Worm (Caenorhabditis elegans) whole organism, late embryonic: ENCODE results near the gene F55C9.6.
"Not testable (repeated sequence)": the region's sequence is repeated elsewhere in the genome, so short reads cannot be mapped to it uniquely, and the experiment has no call there.

Source experiments
- C38D4.7 ChIP-seq: fragments of 200-800 bp; sonication (Bioruptor generic); optimal IDR thresholded peaks from 2 replicates; lab custom pipeline; 2018; ENCODE audit warnings: mild to moderate bottlenecking, missing genetic modification characterization, moderate library complexity, missing compliant biosample characterization
- Y22D7AL.16 ChIP-seq: sonication (generic microtip); optimal IDR thresholded peaks from 2 replicates; lab custom pipeline; 2016; ENCODE audit warnings: missing genetic modification characterization, missing compliant biosample characterization
- ama-1 ChIP-seq: fragments of 150-350 bp; optimal IDR thresholded peaks from 2 replicates; lab custom pipeline; 2014
- ceh-18 ChIP-seq: sonication (generic microtip); optimal IDR thresholded peaks from 2 replicates; lab custom pipeline; 2016; ENCODE audit warnings: missing genetic modification characterization, missing compliant biosample characterization
- ceh-22 ChIP-seq: sonication (generic microtip); optimal IDR thresholded peaks from 2 replicates; lab custom pipeline; 2017; ENCODE audit warnings: missing biosample characterization, missing genetic modification characterization
- ceh-24 ChIP-seq: sonication (generic microtip); optimal IDR thresholded peaks from 2 replicates; lab custom pipeline; 2016; ENCODE audit warnings: mild to moderate bottlenecking, missing genetic modification characterization, missing compliant biosample characterization
- ceh-34 ChIP-seq: sonication (generic microtip); optimal IDR thresholded peaks from 2 replicates; lab custom pipeline; 2016; ENCODE audit warnings: mild to moderate bottlenecking, missing genetic modification characterization, missing compliant biosample characterization
- ceh-48 ChIP-seq: sonication (generic microtip); optimal IDR thresholded peaks from 2 replicates; lab custom pipeline; 2016; ENCODE audit warnings: missing genetic modification characterization, inconsistent platforms, missing compliant biosample characterization
- ceh-6 ChIP-seq: fragments of 200-800 bp; sonication (Bioruptor generic); optimal IDR thresholded peaks from 2 replicates; lab custom pipeline; 2018; ENCODE audit warnings: mild to moderate bottlenecking, missing genetic modification characterization, missing compliant biosample characterization
- ceh-9 ChIP-seq: sonication (generic microtip); optimal IDR thresholded peaks from 2 replicates; lab custom pipeline; 2016; ENCODE audit warnings: mild to moderate bottlenecking, missing genetic modification characterization, inconsistent platforms, missing compliant biosample characterization
- dve-1 ChIP-seq: sonication (generic microtip); optimal IDR thresholded peaks from 2 replicates; lab custom pipeline; 2017; ENCODE audit warnings: antibody characterized with exemption, mild to moderate bottlenecking, missing genetic modification characterization, missing compliant biosample characterization
- elt-4 ChIP-seq: sonication (generic microtip); optimal IDR thresholded peaks from 2 replicates; lab custom pipeline; 2016; ENCODE audit warnings: missing genetic modification characterization, missing compliant biosample characterization
- fkh-6 ChIP-seq: sonication (generic microtip); optimal IDR thresholded peaks from 2 replicates; lab custom pipeline; 2016; ENCODE audit warnings: missing genetic modification characterization, missing compliant biosample characterization
- hlh-13 ChIP-seq: fragments of 200-800 bp; sonication (Bioruptor generic); optimal IDR thresholded peaks from 2 replicates; lab custom pipeline; 2018; ENCODE audit warnings: mild to moderate bottlenecking, missing genetic modification characterization, missing compliant biosample characterization
- hlh-30 ChIP-seq: sonication (generic microtip); optimal IDR thresholded peaks from 2 replicates; lab custom pipeline; 2017; ENCODE audit warnings: antibody characterized with exemption, missing genetic modification characterization, missing compliant biosample characterization; ENCODE audit not compliant: insufficient read depth
- hlh-6 ChIP-seq: sonication (generic microtip); optimal IDR thresholded peaks from 2 replicates; lab custom pipeline; 2016; ENCODE audit warnings: missing genotype, missing genetic modification characterization, missing compliant biosample characterization
- hlh-8 ChIP-seq: sonication (generic microtip); optimal IDR thresholded peaks from 2 replicates; lab custom pipeline; 2016; ENCODE audit warnings: missing genotype, missing genetic modification characterization, missing compliant biosample characterization
- nfya-1 ChIP-seq: sonication (generic microtip); optimal IDR thresholded peaks from 2 replicates; lab custom pipeline; 2017; ENCODE audit warnings: missing genetic modification characterization, mild to moderate bottlenecking, missing compliant biosample characterization, antibody characterized with exemption, moderate library complexity
- nhr-11 ChIP-seq: fragments of 150-350 bp; optimal IDR thresholded peaks from 2 replicates; lab custom pipeline; 2014; ENCODE audit warnings: missing biosample characterization, missing genetic modification characterization
- nhr-232 ChIP-seq: sonication (generic microtip); optimal IDR thresholded peaks from 2 replicates; lab custom pipeline; 2016; ENCODE audit warnings: missing genetic modification characterization, missing compliant biosample characterization
- odd-2 ChIP-seq: sonication (generic microtip); optimal IDR thresholded peaks from 2 replicates; lab custom pipeline; 2017; ENCODE audit warnings: antibody characterized with exemption, mild to moderate bottlenecking, missing genetic modification characterization, missing compliant biosample characterization
- pha-2 ChIP-seq: sonication (generic microtip); optimal IDR thresholded peaks from 2 replicates; lab custom pipeline; 2017; ENCODE audit warnings: mild to moderate bottlenecking, missing genetic modification characterization, missing compliant biosample characterization
- pros-1 ChIP-seq: fragments of 150-350 bp; optimal IDR thresholded peaks from 2 replicates; lab custom pipeline; 2014; ENCODE audit warnings: missing biosample characterization, missing genetic modification reagents, missing genetic modification characterization
- rnt-1 ChIP-seq: sonication (generic microtip); optimal IDR thresholded peaks from 2 replicates; lab custom pipeline; 2016; ENCODE audit warnings: missing genetic modification characterization, missing compliant biosample characterization
- sdc-2 ChIP-seq: sonication (generic microtip); optimal IDR thresholded peaks from 2 replicates; lab custom pipeline; 2016; ENCODE audit warnings: missing genotype, missing genetic modification characterization, missing compliant biosample characterization
- tbx-2 ChIP-seq: sonication (generic microtip); optimal IDR thresholded peaks from 2 replicates; lab custom pipeline; 2016; ENCODE audit warnings: missing genetic modification characterization, missing compliant biosample characterization
- unc-3 ChIP-seq, 2 experiments: fragments of 200-800 bp in 1 of 2; sonication (Bioruptor generic) in 1 of 2; sonication (generic microtip) in 1 of 2; conservative IDR thresholded peaks in 1 of 2; optimal IDR thresholded peaks in 1 of 2; 2 replicates each; pipeline versions ENCODE4 v1.3.6 to Lab custom; 2016 to 2022; ENCODE audit warnings: missing compliant biosample characterization in 2 of 2, missing genetic modification characterization in 2 of 2, missing genetic modification reagents in 1 of 2
- unc-42 ChIP-seq: sonication (generic microtip); optimal IDR thresholded peaks from 2 replicates; lab custom pipeline; 2016; ENCODE audit warnings: missing genotype, missing genetic modification characterization, missing compliant biosample characterization
- unc-86 ChIP-seq: sonication (generic microtip); optimal IDR thresholded peaks from 2 replicates; lab custom pipeline; 2016; ENCODE audit warnings: missing genetic modification characterization, missing compliant biosample characterization
- zip-5 ChIP-seq: sonication (generic microtip); optimal IDR thresholded peaks from 2 replicates; lab custom pipeline; 2016; ENCODE audit warnings: missing genetic modification characterization, missing compliant biosample characterization

F55C9.6 gene

DNA sequence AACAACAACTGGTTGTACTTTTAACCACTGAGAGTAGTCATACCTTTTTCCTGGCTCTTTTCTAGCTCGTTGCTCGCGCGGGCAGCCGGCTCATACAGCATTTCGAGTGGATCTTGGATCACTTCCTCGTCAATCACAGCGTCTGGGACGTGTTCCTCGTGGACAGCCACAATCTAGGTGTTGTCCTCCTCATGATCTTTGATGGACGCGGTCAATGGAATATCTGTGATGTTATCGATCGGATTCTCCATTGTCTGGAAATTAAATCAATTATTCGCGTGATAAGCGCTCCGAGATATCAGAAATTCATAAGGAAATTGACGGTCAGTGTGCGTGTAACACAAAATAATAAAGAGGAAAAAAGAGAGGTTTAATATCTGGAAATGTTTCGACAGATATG is 16.7 kb downstream of the F55C9.6 start, which contains the start of gene F21D9.8:
Gene F21D9.8, minus strand, starts transcription at position 101 of the 400 bp plus-strand sequence.
- TF ChIP-seq Y22D7AL.16 (tag; lab: Kevin White, UChicago) (no peak), pha-2 (tag; lab: Kevin White, UChicago) (no peak), hlh-30 (no peak), nfya-1 (tag; lab: Kevin White, UChicago) (no peak), ceh-48 (tag; lab: Kevin White, UChicago) (no peak), nhr-232 (tag; lab: Kevin White, UChicago) (no peak), ceh-34 (tag; lab: Kevin White, UChicago) (no peak)

DNA sequence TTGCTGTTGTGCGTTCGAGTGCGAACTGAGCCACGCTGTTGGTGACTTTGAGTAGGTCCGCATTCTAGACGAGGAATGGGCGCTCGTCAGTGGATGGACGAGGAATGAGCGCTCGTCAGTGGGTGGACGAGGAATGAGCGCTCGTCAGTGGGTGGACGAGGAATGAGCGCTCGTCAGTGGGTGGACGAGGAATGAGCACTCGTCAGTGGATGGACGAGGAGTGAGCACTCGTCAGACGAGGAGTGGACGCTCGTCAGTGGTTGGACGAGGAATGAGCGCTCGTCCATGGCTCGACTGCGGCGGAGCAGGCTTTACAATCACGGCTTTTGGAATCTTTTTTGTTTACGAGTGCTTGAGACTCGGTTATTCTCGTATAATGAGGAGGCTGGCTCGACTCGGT is 18.1 kb downstream of the F55C9.6 start:
- TF ChIP-seq ceh-18 (tag; lab: Kevin White, UChicago) (no peak), fkh-6 (tag; lab: Kevin White, UChicago) (no peak)

DNA sequence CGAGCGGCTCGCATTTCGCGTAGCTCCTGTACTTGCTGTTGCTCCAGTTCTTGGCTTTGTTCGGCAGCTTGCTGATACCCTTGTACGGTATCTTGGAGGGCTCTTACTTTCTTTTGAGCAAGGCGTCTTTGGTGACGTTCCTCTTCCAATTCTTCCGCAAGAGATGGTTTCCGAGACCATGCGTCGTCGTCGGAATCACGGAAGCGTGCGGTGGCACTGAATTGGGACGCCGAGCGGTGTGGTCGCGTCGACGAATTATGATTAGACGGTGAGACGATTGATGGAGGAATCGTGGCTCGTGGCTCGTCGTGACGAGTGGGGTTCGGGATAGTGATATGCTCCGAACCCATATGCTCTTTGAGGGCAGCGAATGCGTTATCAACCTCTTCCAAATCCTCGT is 20.3 kb downstream of the F55C9.6 start:
- no peak for TF ChIP-seq ceh-24
- TF ChIP-seq, all 69 proteins: peak for 0

DNA sequence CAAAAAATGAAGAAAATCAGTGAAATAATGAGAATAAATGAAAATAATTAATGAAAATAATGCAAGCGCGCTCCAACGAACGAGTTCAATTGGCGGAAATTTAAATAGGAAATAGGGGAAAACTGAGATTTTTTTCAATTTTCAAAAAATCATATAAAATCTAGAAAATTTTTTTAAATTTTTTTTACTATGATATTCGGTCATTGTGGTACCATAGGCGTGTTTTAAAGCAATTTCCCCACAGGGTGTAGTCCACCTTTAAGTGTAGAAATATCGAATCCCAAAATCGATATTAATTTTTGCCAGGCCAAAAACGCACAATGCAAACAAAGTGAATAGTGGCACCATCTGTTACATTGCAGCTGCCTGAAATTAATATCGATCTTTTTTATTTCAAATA is 32.5 kb downstream of the F55C9.6 start, which contains the start of gene F21D9.1:
Gene F21D9.1, plus strand, starts transcription at position 301 of the 400 bp plus-strand sequence.
- not testable (repeated sequence) for TF ChIP-seq ceh-22 (tag; lab: Kevin White, UChicago); unc-3 (GFP tag; conservative IDR thresholded peaks at IDR 0.05; lab: Robert Waterston, UW); unc-3 (tag; optimal IDR thresholded peaks at IDR 0.05; lab: Kevin White, UChicago); elt-4

DNA sequence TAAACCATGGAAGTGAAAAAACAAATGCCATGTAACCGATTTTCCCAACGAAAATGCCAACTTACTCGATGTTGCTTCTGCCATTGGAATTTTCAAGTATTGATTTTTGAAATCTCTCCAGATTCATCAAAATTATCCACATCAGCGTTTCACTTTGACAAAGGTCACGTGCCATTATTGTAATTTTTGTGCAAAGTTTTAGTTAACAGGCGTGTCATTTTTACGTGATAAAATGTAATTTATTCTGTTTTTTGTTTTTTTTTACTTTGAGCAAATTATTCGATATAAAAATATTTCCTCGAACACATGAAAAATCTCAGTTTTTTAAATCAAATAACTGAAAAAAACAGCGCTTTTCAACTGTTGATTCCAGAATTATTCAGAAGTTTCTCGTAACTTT is 34.3 kb downstream of the F55C9.6 start, which contains the start of gene F21D9.2:
Gene F21D9.2, minus strand, starts transcription at position 101 of the 400 bp plus-strand sequence.
- no peak for TF ChIP-seq nhr-11 (tag; lab: Kevin White, UChicago)
- no peak for TF ChIP-seq unc-86 (tag; lab: Kevin White, UChicago)
- no peak for TF ChIP-seq ceh-9
- no peak for TF ChIP-seq ceh-18 (tag; lab: Kevin White, UChicago)
- no peak for TF ChIP-seq dve-1 (tag; lab: Kevin White, UChicago)
- no peak for TF ChIP-seq unc-42
- no peak for TF ChIP-seq ama-1 (lab: Kevin White, UChicago)
- no peak for TF ChIP-seq ceh-48 (tag; lab: Kevin White, UChicago)
- no peak for TF ChIP-seq hlh-8 (tag; lab: Kevin White, UChicago)
- no peak for TF ChIP-seq pros-1
- TF ChIP-seq nfya-1 (tag; lab: Kevin White, UChicago) = no peak
- no peak for TF ChIP-seq ceh-34 (tag; lab: Kevin White, UChicago)
- TF ChIP-seq odd-2 = no peak

DNA sequence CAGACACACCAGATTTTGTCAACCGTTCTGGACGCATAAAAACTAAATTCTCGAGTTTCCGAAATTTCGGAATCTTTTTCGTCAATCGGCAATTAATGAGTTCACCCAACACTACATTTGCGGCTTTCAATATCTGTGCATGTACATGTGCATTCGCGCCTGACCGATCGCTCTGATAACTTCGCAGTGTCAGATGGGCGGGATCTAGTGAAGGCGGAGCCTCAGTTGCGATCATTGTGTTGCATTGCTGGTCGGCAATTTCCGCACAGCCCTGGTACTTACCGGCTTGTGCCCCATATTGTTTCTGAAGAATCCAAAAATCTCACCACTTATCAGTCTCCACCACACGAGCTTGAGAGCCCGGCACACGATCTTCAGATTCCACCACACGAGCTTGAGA is 35.9 kb downstream of the F55C9.6 start:
- TF ChIP-seq tbx-2 (tag; lab: Kevin White, UChicago) (no peak), nhr-11 (tag; lab: Kevin White, UChicago) (no peak), ceh-24 (no peak), C38D4.7 (GFP tag; lab: Kevin White, UChicago) (no peak), hlh-8 (tag; lab: Kevin White, UChicago) (no peak), rnt-1 (no peak), hlh-13 (GFP tag; lab: Kevin White, UChicago) (no peak), sdc-2 (tag; lab: Kevin White, UChicago) (no peak), ceh-18 (tag; lab: Kevin White, UChicago) (no peak), zip-5 (no peak), hlh-6 (tag; lab: Kevin White, UChicago) (no peak), ceh-6 (GFP tag; lab: Kevin White, UChicago) (no peak)
